Worm (Caenorhabditis elegans): ENCODE data around the gene T05E12.3.

- no peak for TF ChIP-seq sea-2 (GFP tag; IDR thresholded peaks at IDR 0.05)
- no peak for TF ChIP-seq unc-62 (GFP tag; optimal IDR thresholded peaks at IDR 0.05)
- TF ChIP-seq C06A6.2 (GFP tag; conservative IDR thresholded peaks at IDR 0.05), result no peak
- no peak for TF ChIP-seq nfya-1 (tag; optimal IDR thresholded peaks at IDR 0.05; ENCODE audit: borderline replicate concordance, insufficient read depth)
- TF ChIP-seq nhr-90 (tag; optimal IDR thresholded peaks at IDR 0.05), result no peak
- no peak for TF ChIP-seq dpl-1 (GFP tag; optimal IDR thresholded peaks at IDR 0.05)
- no peak for TF ChIP-seq hmg-20 (GFP tag; IDR thresholded peaks at IDR 0.05)
Observed at ce11 chrV:17030430-17030829, 47.4 kb downstream of the T05E12.3 start.
